Worm (Caenorhabditis elegans) whole organism, L1 larva: ENCODE data around the gene srw-77.

ENCODE experiments used
- C16A3.4 ChIP-seq: fragments of 150-350 bp; optimal IDR thresholded peaks from 2 replicates; lab custom pipeline; 2014; ENCODE audit warnings: missing biosample characterization, missing genetic modification characterization
- F16B12.6 ChIP-seq: fragments of 150-350 bp; optimal IDR thresholded peaks from 2 replicates; lab custom pipeline; 2014; ENCODE audit warnings: missing biosample characterization, missing genetic modification characterization
- Y116A8C.19 ChIP-seq: sonication (generic microtip); optimal IDR thresholded peaks from 2 replicates; lab custom pipeline; 2016; ENCODE audit warnings: missing compliant biosample characterization, missing genetic modification characterization, borderline replicate concordance
- aha-1 ChIP-seq: fragments of 150-350 bp; optimal IDR thresholded peaks from 2 replicates; lab custom pipeline; 2014; ENCODE audit warnings: missing biosample characterization, missing genetic modification characterization
- aly-2 ChIP-seq: fragments of 150-350 bp; optimal IDR thresholded peaks from 2 replicates; lab custom pipeline; 2014; ENCODE audit warnings: missing biosample characterization, missing genetic modification characterization
- blmp-1 ChIP-seq: fragments of 150-350 bp; optimal IDR thresholded peaks from 2 replicates; lab custom pipeline; 2014; ENCODE audit warnings: missing biosample characterization, missing genetic modification characterization
- ceh-63 ChIP-seq: fragments of 200-800 bp; sonication (Bioruptor generic); optimal IDR thresholded peaks from 2 replicates; lab custom pipeline; 2018; ENCODE audit warnings: mild to moderate bottlenecking, missing genetic modification characterization, missing compliant biosample characterization
- ceh-8 ChIP-seq: fragments of 200-800 bp; sonication (Bioruptor generic); optimal IDR thresholded peaks from 2 replicates; lab custom pipeline; 2018; ENCODE audit warnings: mild to moderate bottlenecking, missing genetic modification characterization, moderate library complexity, missing compliant biosample characterization
- ceh-90 ChIP-seq: sonication (generic microtip); optimal IDR thresholded peaks from 2 replicates; lab custom pipeline; 2016; ENCODE audit warnings: missing genetic modification characterization, missing compliant biosample characterization
- elt-2 ChIP-seq: sonication (generic microtip); optimal IDR thresholded peaks from 2 replicates; lab custom pipeline; 2016; ENCODE audit warnings: missing genetic modification characterization, mild to moderate bottlenecking, inconsistent platforms, missing compliant biosample characterization, missing genetic modification reagents
- ets-5 ChIP-seq: fragments of 200-800 bp; sonication (Bioruptor generic); IDR thresholded peaks from 2 replicates; pipeline ENCODE4 v1.3.6; 2022; ENCODE audit warnings: missing genetic modification characterization, missing compliant biosample characterization
- fkh-10 ChIP-seq: sonication (generic microtip); optimal IDR thresholded peaks from 2 replicates; lab custom pipeline; 2017; ENCODE audit warnings: missing biosample characterization, missing genetic modification reagents, missing genetic modification characterization
- fos-1 ChIP-seq: fragments of 150-350 bp; optimal IDR thresholded peaks from 2 replicates; lab custom pipeline; 2014; ENCODE audit warnings: missing biosample characterization, missing genetic modification characterization
- grh-1 ChIP-seq: fragments of 200-800 bp; sonication (Bioruptor generic); IDR thresholded peaks from 2 replicates; pipeline ENCODE4 v1.3.6; 2022; ENCODE audit warnings: missing genetic modification reagents, missing genetic modification characterization, missing compliant biosample characterization
- hlh-4 ChIP-seq: sonication (generic microtip); optimal IDR thresholded peaks from 2 replicates; lab custom pipeline; 2016; ENCODE audit warnings: mild to moderate bottlenecking, missing genetic modification characterization, missing compliant biosample characterization
- hpl-2 ChIP-seq: fragments of 150-350 bp; optimal IDR thresholded peaks from 2 replicates; lab custom pipeline; 2014; ENCODE audit warnings: missing biosample characterization, missing genetic modification reagents, missing genetic modification characterization
- irx-1 ChIP-seq: sonication (generic microtip); optimal IDR thresholded peaks from 2 replicates; lab custom pipeline; 2016; ENCODE audit warnings: missing genetic modification characterization, missing compliant biosample characterization
- isw-1 ChIP-seq: fragments of 200-800 bp; sonication (Bioruptor generic); IDR thresholded peaks from 2 replicates; pipeline ENCODE4 v1.3.6; 2022; ENCODE audit warnings: missing genetic modification characterization, missing compliant biosample characterization
- jun-1 ChIP-seq: fragments of 150-350 bp; optimal IDR thresholded peaks from 2 replicates; lab custom pipeline; 2014; ENCODE audit warnings: missing biosample characterization, missing genetic modification reagents, missing genetic modification characterization
- lin-13 ChIP-seq: fragments of 150-350 bp; optimal IDR thresholded peaks from 2 replicates; lab custom pipeline; 2014; ENCODE audit warnings: missing biosample characterization, missing genetic modification reagents, missing genetic modification characterization
- lin-15B ChIP-seq: fragments of 150-350 bp; sonication (generic microtip); optimal IDR thresholded peaks from 3 replicates; lab custom pipeline; 2014; ENCODE audit warnings: missing biosample characterization, missing genetic modification characterization
- lin-35 ChIP-seq, 2 experiments: fragments of 150-350 bp; optimal IDR thresholded peaks; 2 replicates each; lab custom pipeline; 2014; ENCODE audit warnings: missing biosample characterization in 2 of 2, missing genetic modification characterization in 2 of 2, missing genetic modification reagents in 2 of 2
- lin-39 ChIP-seq: fragments of 150-350 bp; optimal IDR thresholded peaks from 2 replicates; lab custom pipeline; 2014; ENCODE audit warnings: missing biosample characterization, missing genetic modification reagents, missing genetic modification characterization
- lsy-2 ChIP-seq, 2 experiments: fragments of 150-350 bp; optimal IDR thresholded peaks; 2 replicates each; lab custom pipeline; 2014; ENCODE audit warnings: missing biosample characterization in 2 of 2, missing genetic modification characterization in 2 of 2
- mab-9 ChIP-seq: fragments of 200-800 bp; sonication (Bioruptor generic); IDR thresholded peaks from 2 replicates; pipeline ENCODE4 v1.3.6; 2022; ENCODE audit warnings: missing genetic modification reagents, missing genetic modification characterization, missing compliant biosample characterization
- mef-2 ChIP-seq: fragments of 150-350 bp; optimal IDR thresholded peaks from 2 replicates; lab custom pipeline; 2014; ENCODE audit warnings: missing biosample characterization, missing genetic modification characterization
- nhr-12 ChIP-seq: sonication (generic microtip); optimal IDR thresholded peaks from 2 replicates; lab custom pipeline; 2017; ENCODE audit warnings: missing biosample characterization, missing genetic modification characterization
- nhr-19 ChIP-seq: fragments of 200-800 bp; sonication (Bioruptor generic); conservative IDR thresholded peaks from 2 replicates; pipeline ENCODE4 v1.3.6; 2022; ENCODE audit warnings: missing genetic modification characterization, missing compliant biosample characterization
- nhr-20 ChIP-seq: sonication (generic microtip); optimal IDR thresholded peaks from 2 replicates; lab custom pipeline; 2016; ENCODE audit warnings: mild to moderate bottlenecking, missing genetic modification characterization, missing compliant biosample characterization
- nhr-47 ChIP-seq: sonication (generic microtip); optimal IDR thresholded peaks from 2 replicates; lab custom pipeline; 2016; ENCODE audit warnings: mild to moderate bottlenecking, missing genetic modification characterization, moderate library complexity, missing compliant biosample characterization
- nhr-76 ChIP-seq: sonication (generic microtip); optimal IDR thresholded peaks from 2 replicates; lab custom pipeline; 2017; ENCODE audit warnings: missing biosample characterization, missing genetic modification characterization
- nhr-90 ChIP-seq: sonication (generic microtip); optimal IDR thresholded peaks from 2 replicates; lab custom pipeline; 2016; ENCODE audit warnings: mild to moderate bottlenecking, missing genetic modification characterization, missing compliant biosample characterization; ENCODE audit not compliant: poor library complexity
- pag-3 ChIP-seq: sonication (generic microtip); optimal IDR thresholded peaks from 2 replicates; lab custom pipeline; 2017; ENCODE audit warnings: missing genetic modification characterization, mild to moderate bottlenecking, missing compliant biosample characterization, antibody characterized with exemption, borderline replicate concordance; ENCODE audit not compliant: insufficient read depth
- pax-3 ChIP-seq: fragments of 200-800 bp; sonication (Bioruptor generic); optimal IDR thresholded peaks from 2 replicates; lab custom pipeline; 2018; ENCODE audit warnings: mild to moderate bottlenecking, missing genetic modification characterization, moderate library complexity, missing compliant biosample characterization
- pqm-1 ChIP-seq: sonication (generic microtip); optimal IDR thresholded peaks from 3 replicates; lab custom pipeline; 2017; ENCODE audit warnings: missing biosample characterization, missing genetic modification characterization
- rnt-1 ChIP-seq: sonication (generic microtip); optimal IDR thresholded peaks from 2 replicates; lab custom pipeline; 2016; ENCODE audit warnings: mild to moderate bottlenecking, missing genetic modification characterization, moderate library complexity, missing compliant biosample characterization
- skn-1 ChIP-seq: fragments of 150-350 bp; optimal IDR thresholded peaks from 2 replicates; lab custom pipeline; 2014; ENCODE audit warnings: missing biosample characterization, missing genetic modification characterization
- snu-23 ChIP-seq: sonication (generic microtip); optimal IDR thresholded peaks from 2 replicates; lab custom pipeline; 2016; ENCODE audit warnings: missing genetic modification characterization, missing compliant biosample characterization
- sox-4 ChIP-seq: sonication (generic microtip); optimal IDR thresholded peaks from 2 replicates; lab custom pipeline; 2016; ENCODE audit warnings: missing genetic modification characterization, missing compliant biosample characterization
- sptf-1 ChIP-seq: fragments of 150-350 bp; optimal IDR thresholded peaks from 2 replicates; lab custom pipeline; 2014; ENCODE audit warnings: missing biosample characterization, missing genetic modification characterization
- sup-37 ChIP-seq: fragments of 200-800 bp; sonication (Bioruptor generic); optimal IDR thresholded peaks from 2 replicates; lab custom pipeline; 2018; ENCODE audit warnings: mild to moderate bottlenecking, missing genetic modification characterization, missing compliant biosample characterization
- swsn-7 ChIP-seq: sonication (generic microtip); optimal IDR thresholded peaks from 2 replicates; lab custom pipeline; 2016; ENCODE audit warnings: missing genetic modification characterization, missing compliant biosample characterization
- tbx-2 ChIP-seq: sonication (generic microtip); optimal IDR thresholded peaks from 2 replicates; lab custom pipeline; 2016; ENCODE audit warnings: missing genetic modification characterization, missing compliant biosample characterization
- unc-98 ChIP-seq: fragments of 200-800 bp; sonication (Bioruptor generic); IDR thresholded peaks from 2 replicates; pipeline ENCODE4 v1.3.6; 2022; ENCODE audit warnings: missing genetic modification characterization, missing compliant biosample characterization
- vab-15 ChIP-seq: sonication (generic microtip); optimal IDR thresholded peaks from 2 replicates; lab custom pipeline; 2017; ENCODE audit warnings: missing genotype, mild to moderate bottlenecking, missing genetic modification characterization, missing compliant biosample characterization
- xbp-1 ChIP-seq: sonication (generic microtip); optimal IDR thresholded peaks from 2 replicates; lab custom pipeline; 2016; ENCODE audit warnings: missing genetic modification characterization, missing compliant biosample characterization
- zag-1 ChIP-seq: fragments of 150-350 bp; optimal IDR thresholded peaks from 2 replicates; lab custom pipeline; 2014; ENCODE audit warnings: missing biosample characterization, missing genetic modification characterization
- zip-4 ChIP-seq: fragments of 200-800 bp; sonication (Bioruptor generic); optimal IDR thresholded peaks from 2 replicates; lab custom pipeline; 2018; ENCODE audit warnings: mild to moderate bottlenecking, missing genetic modification characterization, moderate library complexity, missing compliant biosample characterization
- ztf-4 ChIP-seq: fragments of 150-350 bp; optimal IDR thresholded peaks from 2 replicates; lab custom pipeline; 2014; ENCODE audit warnings: missing biosample characterization, missing genetic modification characterization

srw-77 gene

DNA sequence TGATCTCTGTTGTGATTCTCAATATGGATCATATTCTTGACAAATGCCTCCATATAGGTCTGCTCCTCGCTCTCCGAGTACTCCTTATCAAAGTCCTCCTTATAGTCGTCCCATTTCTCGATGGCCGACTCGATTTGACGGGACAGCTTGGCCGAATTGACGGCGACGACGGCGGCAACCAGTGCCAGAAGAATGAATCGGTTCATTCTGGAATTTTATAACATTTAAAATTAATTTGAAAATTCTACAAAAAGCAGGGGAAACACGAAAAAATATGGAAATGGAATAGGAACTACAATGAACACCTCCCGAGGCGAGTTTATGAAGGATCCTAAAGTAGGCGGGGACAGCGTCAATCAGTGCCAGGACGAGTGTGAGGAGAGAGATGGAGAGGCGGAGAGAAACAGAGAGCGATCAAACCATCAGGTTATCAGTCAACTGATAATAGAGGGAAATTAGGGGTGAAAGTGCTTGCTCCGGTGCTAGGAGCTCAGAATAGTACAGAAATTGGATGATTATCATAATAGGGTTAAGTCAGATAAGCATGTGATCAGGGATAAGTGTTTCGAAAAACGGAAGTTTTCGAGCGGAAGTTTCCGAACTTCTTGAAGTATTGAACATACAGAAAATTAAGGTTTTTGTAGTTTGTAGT lies 48.2 kb downstream of the srw-77 start, which contains the start of gene cpl-1 (continued):
- TF ChIP-seq pax-3 (tag; lab: Kevin White, UChicago): no peak
- no peak for TF ChIP-seq zag-1 (tag; lab: Kevin White, UChicago)
- TF ChIP-seq isw-1 (GFP tag; lab: Robert Waterston, UW): no peak
- no peak for TF ChIP-seq lin-15B (tag; lab: Kevin White, UChicago)
- TF ChIP-seq elt-2 (tag; lab: Kevin White, UChicago): peak; percentile 88
- no peak for TF ChIP-seq irx-1 (tag; lab: Kevin White, UChicago)
- TF ChIP-seq ets-5 (GFP tag; lab: Robert Waterston, UW): no peak
- no peak for TF ChIP-seq sptf-1 (tag; lab: Kevin White, UChicago)
- peak; percentile 37 for TF ChIP-seq rnt-1 (tag; lab: Kevin White, UChicago)
- TF ChIP-seq fkh-10 (GFP tag; lab: Kevin White, UChicago): no peak
- peak; percentile 16; the same call in 1 of the 2 replicates for TF ChIP-seq nhr-19
- TF ChIP-seq sox-4 (tag; lab: Kevin White, UChicago): no peak
- TF ChIP-seq pag-3 (tag; lab: Kevin White, UChicago): no peak
- TF ChIP-seq vab-15 (tag; lab: Kevin White, UChicago): no peak
- no peak for TF ChIP-seq nhr-12 (tag; lab: Kevin White, UChicago)
- TF ChIP-seq ceh-90 (tag; lab: Kevin White, UChicago): no peak
- TF ChIP-seq skn-1 (tag; lab: Kevin White, UChicago): no peak
- no peak for TF ChIP-seq unc-98 (GFP tag; lab: Robert Waterston, UW)
- no peak for TF ChIP-seq xbp-1 (tag; lab: Kevin White, UChicago)
- no peak for TF ChIP-seq ztf-4
- TF ChIP-seq pqm-1: no peak
- TF ChIP-seq mef-2 (tag; lab: Kevin White, UChicago): no peak
- TF ChIP-seq lin-39: no peak
- no peak for TF ChIP-seq fos-1 (tag; lab: Kevin White, UChicago)
- no peak for TF ChIP-seq ceh-8 (GFP tag; lab: Kevin White, UChicago)
- no peak for TF ChIP-seq aly-2 (tag; lab: Kevin White, UChicago)
- no peak for TF ChIP-seq ceh-63 (GFP tag; lab: Kevin White, UChicago)
- TF ChIP-seq nhr-76: no peak
- TF ChIP-seq nhr-47: no peak
- no peak for TF ChIP-seq lsy-2 (tag; optimal IDR thresholded peaks at IDR 0.05; lab: Kevin White, UChicago)
- no peak for TF ChIP-seq zip-4
- no peak for TF ChIP-seq F16B12.6
- no peak for TF ChIP-seq swsn-7 (tag; lab: Kevin White, UChicago)
- no peak for TF ChIP-seq mab-9 (GFP tag; lab: Robert Waterston, UW)
- no peak for TF ChIP-seq C16A3.4 (tag; lab: Kevin White, UChicago)

DNA sequence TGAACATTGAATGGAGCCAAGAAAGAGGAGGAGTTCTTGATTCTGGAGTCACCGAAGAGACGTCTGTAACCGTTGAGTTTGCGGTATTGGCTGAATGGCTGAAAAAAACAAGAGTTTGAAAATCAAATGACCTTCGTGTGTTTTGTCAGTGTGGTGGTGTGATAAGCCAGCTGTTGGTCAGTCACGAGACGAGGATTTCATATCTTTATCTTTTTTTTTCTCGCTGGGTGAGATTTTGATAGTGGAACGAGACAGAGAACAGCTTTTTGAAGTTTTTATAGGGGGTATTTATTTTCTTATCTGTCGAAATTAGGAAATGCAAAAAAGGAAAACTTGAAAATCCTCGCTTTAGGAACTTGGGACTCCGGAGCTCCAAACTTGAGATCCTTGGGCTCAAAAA lies 48.9 kb downstream of the srw-77 start:
- TF ChIP-seq isw-1 (GFP tag; lab: Robert Waterston, UW) (no peak), lin-35 (GFP tag; optimal IDR thresholded peaks at IDR 0.05; lab: Kevin White, UChicago) (no peak), nhr-76 (no peak), nhr-19 (peak; percentile 48), nhr-47 (no peak), snu-23 (GFP tag; lab: Kevin White, UChicago) (peak; percentile 30), nhr-90 (tag; lab: Kevin White, UChicago) (no peak), grh-1 (GFP tag; lab: Robert Waterston, UW) (no peak), Y116A8C.19 (tag; lab: Kevin White, UChicago) (no peak), sox-4 (tag; lab: Kevin White, UChicago) (no peak), aha-1 (tag; lab: Kevin White, UChicago) (no peak), ets-5 (GFP tag; lab: Robert Waterston, UW) (no peak), pax-3 (tag; lab: Kevin White, UChicago) (no peak), jun-1 (tag; lab: Kevin White, UChicago) (no peak), ceh-63 (GFP tag; lab: Kevin White, UChicago) (no peak), sup-37 (GFP tag; lab: Kevin White, UChicago) (no peak), fos-1 (tag; lab: Kevin White, UChicago) (no peak), zip-4 (no peak), elt-2 (tag; lab: Kevin White, UChicago) (no peak), ceh-8 (GFP tag; lab: Kevin White, UChicago) (no peak), aly-2 (tag; lab: Kevin White, UChicago) (no peak), blmp-1 (peak; percentile 24), lin-39 (no peak), tbx-2 (tag; lab: Kevin White, UChicago) (no peak), hlh-4 (tag; lab: Kevin White, UChicago) (no peak), ztf-4 (no peak), unc-98 (GFP tag; lab: Robert Waterston, UW) (no peak), hpl-2 (GFP tag; lab: Kevin White, UChicago) (no peak), nhr-20 (tag; lab: Kevin White, UChicago) (no peak), ceh-90 (tag; lab: Kevin White, UChicago) (no peak), lin-13 (no peak)
